Worm (Caenorhabditis elegans): ENCODE data around the gene col-174.

col-174 gene

ce11 chrX:7596029-7596428 is 49.4 kb downstream of the col-174 start:
- peak; percentile 60 for TF ChIP-seq dve-1 (tag; optimal IDR thresholded peaks at IDR 0.05; ENCODE audit: insufficient read depth)
- TF ChIP-seq nhr-10 (tag; optimal IDR thresholded peaks at IDR 0.05): no peak
- TF ChIP-seq sdz-12 (GFP tag; optimal IDR thresholded peaks at IDR 0.05): no peak
- TF ChIP-seq tra-1 (GFP tag; IDR thresholded peaks at IDR 0.05): peak; percentile 73
- TF ChIP-seq F10B5.3 (tag; optimal IDR thresholded peaks at IDR 0.05): no peak
- no peak for TF ChIP-seq ZK337.2 (GFP tag; IDR thresholded peaks at IDR 0.05)
- TF ChIP-seq nhr-77 (tag; optimal IDR thresholded peaks at IDR 0.05): no peak
- no peak for TF ChIP-seq daf-8 (GFP tag; IDR thresholded peaks at IDR 0.05)
- no peak for TF ChIP-seq Y75B8A.6 (GFP tag; IDR thresholded peaks at IDR 0.05)
- no peak for TF ChIP-seq daf-19 (GFP tag; conservative IDR thresholded peaks at IDR 0.05)
- peak; percentile 19 for TF ChIP-seq nhr-102 (tag; optimal IDR thresholded peaks at IDR 0.05)
- TF ChIP-seq fkh-10 (GFP tag; optimal IDR thresholded peaks at IDR 0.05): no peak
- no peak for TF ChIP-seq nhr-48 (tag; optimal IDR thresholded peaks at IDR 0.05)
- TF ChIP-seq dmd-6 (GFP tag; IDR thresholded peaks at IDR 0.05): peak; percentile 42
- TF ChIP-seq T20F7.1 (GFP tag; optimal IDR thresholded peaks at IDR 0.05): no peak
- TF ChIP-seq hlh-11 (tag; optimal IDR thresholded peaks at IDR 0.05): peak; percentile 45
- no peak for TF ChIP-seq attf-4 (tag; optimal IDR thresholded peaks at IDR 0.05)
- peak in 1 of 2 experiments; percentile 44 for TF ChIP-seq mdl-1 (tag; optimal IDR thresholded peaks at IDR 0.05)
- peak in 1 of 2 experiments; percentile 42 for TF ChIP-seq hif-1 (tag; optimal IDR thresholded peaks at IDR 0.05)
- TF ChIP-seq unc-62 (GFP tag; optimal IDR thresholded peaks at IDR 0.05 in 1 of 2): peak in 1 of 2 experiments; percentile 87
- no peak for TF ChIP-seq unc-62 (tag; optimal IDR thresholded peaks at IDR 0.05)
- TF ChIP-seq nhr-28 (tag; optimal IDR thresholded peaks at IDR 0.05): peak; percentile 75
- peak in 1 of 2 experiments; percentile 6 for TF ChIP-seq daf-16 (GFP tag; optimal IDR thresholded peaks at IDR 0.05)
- peak; percentile 78 for TF ChIP-seq daf-16 (tag; optimal IDR thresholded peaks at IDR 0.05)
- TF ChIP-seq vab-7 (GFP tag; IDR thresholded peaks at IDR 0.05): no peak
- no peak for TF ChIP-seq ces-1 (GFP tag; optimal IDR thresholded peaks at IDR 0.05)
- no peak for TF ChIP-seq mep-1 (tag; optimal IDR thresholded peaks at IDR 0.05)
- TF ChIP-seq lin-29 (GFP tag; IDR thresholded peaks at IDR 0.05): no peak
- peak; percentile 96 for TF ChIP-seq php-3 (GFP tag; IDR thresholded peaks at IDR 0.05)
- TF ChIP-seq aha-1 (tag): no peak
- TF ChIP-seq Y5F2A.4 (GFP tag; optimal IDR thresholded peaks at IDR 0.05): no peak
- no peak for TF ChIP-seq lin-39 (tag; optimal IDR thresholded peaks at IDR 0.05)
- TF ChIP-seq ceh-20 (GFP tag; IDR thresholded peaks at IDR 0.05): peak; percentile 53; the same call in 1 of the 2 replicates

- TF ChIP-seq lir-3 (tag; optimal IDR thresholded peaks at IDR 0.05) (no peak), zag-1 (tag; optimal IDR thresholded peaks at IDR 0.05) (no peak), nhr-41 (GFP tag; IDR thresholded peaks at IDR 0.05) (no peak), Y105C5A.15 (GFP tag; IDR thresholded peaks at IDR 0.05) (no peak), fkh-10 (GFP tag; optimal IDR thresholded peaks at IDR 0.05) (no peak), aha-1 (tag) (peak; percentile 74), dmd-8 (GFP tag; IDR thresholded peaks at IDR 0.05) (no peak), F10B5.3 (tag; optimal IDR thresholded peaks at IDR 0.05) (no peak)
These were observed 50.0 kb downstream of the col-174 start, which contains the start of gene C44E12.1 for ce11 chrX:7596627-7597026. TSS of gene C44E12.1 (plus strand) at chrX:7596927.
